Fruit fly (Drosophila melanogaster) S2 (cell line): ENCODE results near the gene CG14883.

ENCODE experiments used
- CG8478 ChIP-seq: fragments of >200 bp; optimal IDR thresholded peaks from 2 replicates; lab custom pipeline; 2018
- CTCF ChIP-seq, 2 experiments: fragments of >200 bp; optimal IDR thresholded peaks; 2 replicates each; lab custom pipeline; 2018

- TF ChIP-seq CG8478 (lab: Kevin White, UChicago): no peak
- no peak for TF ChIP-seq CTCF (optimal IDR thresholded peaks at IDR 0.05; lab: Kevin White, UChicago)
These were observed 2.8 kb upstream of the CG14883 start for dm6 chr3R:16452954-16453587.
